Fruit fly (Drosophila melanogaster): ENCODE data around the gene Cnx14D.

Cnx14D gene

dm6 chrX:16553542-16554182 lies 28.4 kb upstream of the Cnx14D start, which contains the start of gene Arp2 (continued):
- 0 out of 2 replicates have a peak, but pooled peaks have one; percentile 3 for TF ChIP-seq CG42726 (GFP tag; IDR thresholded peaks at IDR 0.05; ENCODE audit: partially characterized antibody)
- no peak for TF ChIP-seq Awh (GFP tag; IDR thresholded peaks at IDR 0.05)
- TF ChIP-seq sqz (GFP tag; optimal IDR thresholded peaks at IDR 0.05): no peak
- no peak for TF ChIP-seq CG18619 (GFP tag; optimal IDR thresholded peaks at IDR 0.05)
- TF ChIP-seq sr (GFP tag; IDR thresholded peaks at IDR 0.05): no peak
- peak; percentile 42; the same call in 1 of the 3 replicates for TF ChIP-seq CG7963 (GFP tag; IDR thresholded peaks at IDR 0.05; ENCODE audit: partially characterized antibody)
- peak; percentile 12 for TF ChIP-seq CG2712 (tag; optimal IDR thresholded peaks at IDR 0.05)
- TF ChIP-seq Sry-δ (GFP tag; optimal IDR thresholded peaks at IDR 0.05): peak; percentile 35
- no peak for TF ChIP-seq B-H1 (GFP tag; IDR thresholded peaks at IDR 0.05)
- TF ChIP-seq vvl (GFP tag; IDR thresholded peaks at IDR 0.05): no peak
- TF ChIP-seq vnd (GFP tag; IDR thresholded peaks at IDR 0.05; ENCODE audit: partially characterized antibody): peak; percentile 54; the same call in 1 of the 3 replicates
- TF ChIP-seq CG4360 (GFP tag; IDR thresholded peaks at IDR 0.05): no peak
- peak; percentile 69 for TF ChIP-seq CG34224 (GFP tag; IDR thresholded peaks at IDR 0.05; ENCODE audit: partially characterized antibody)

- no peak for TF ChIP-seq gcm2 (GFP tag; optimal IDR thresholded peaks at IDR 0.05)
- TF ChIP-seq CHES-1-like (GFP tag; optimal IDR thresholded peaks at IDR 0.05): no peak
- no peak for TF ChIP-seq CG12236 (GFP tag; optimal IDR thresholded peaks at IDR 0.05)
- no peak for TF ChIP-seq CG3065 (GFP tag; optimal IDR thresholded peaks at IDR 0.05)
- peak; percentile 56; the same call in 1 of the 2 replicates for TF ChIP-seq Adf1 (GFP tag; IDR thresholded peaks at IDR 0.05)
- TF ChIP-seq MESR4 (GFP tag; optimal IDR thresholded peaks at IDR 0.05): no peak
- TF ChIP-seq tin (GFP tag; optimal IDR thresholded peaks at IDR 0.05): no peak
- TF ChIP-seq z (GFP tag; IDR thresholded peaks at IDR 0.05): 0 out of 3 replicates have a peak, but pooled peaks have one; percentile 7
- TF ChIP-seq CG1024 (GFP tag; IDR thresholded peaks at IDR 0.05): no peak
- no peak for TF ChIP-seq CG30431 (GFP tag; optimal IDR thresholded peaks at IDR 0.05)
- no peak for TF ChIP-seq CG17829 (tag; optimal IDR thresholded peaks at IDR 0.05)
- peak; percentile 53; the same call in 2 of the 3 replicates for TF ChIP-seq knrl (GFP tag; IDR thresholded peaks at IDR 0.05; ENCODE audit: partially characterized antibody)
- no peak for TF ChIP-seq HHEX (GFP tag; optimal IDR thresholded peaks at IDR 0.05)
- TF ChIP-seq fd3F (GFP tag; optimal IDR thresholded peaks at IDR 0.05): no peak
- no peak for TF ChIP-seq repo (GFP tag; optimal IDR thresholded peaks at IDR 0.05)
- TF ChIP-seq sug (tag; optimal IDR thresholded peaks at IDR 0.05): peak; percentile 26
- no peak for TF ChIP-seq D19B (GFP tag; optimal IDR thresholded peaks at IDR 0.05)
- no peak for TF ChIP-seq Dip2 (GFP tag; IDR thresholded peaks at IDR 0.05)
- TF ChIP-seq B-H2 (GFP tag; optimal IDR thresholded peaks at IDR 0.05): no peak
- no peak for TF ChIP-seq Dad (GFP tag; optimal IDR thresholded peaks at IDR 0.05)
- no peak for TF ChIP-seq CG4328 (GFP tag; optimal IDR thresholded peaks at IDR 0.05)
- TF ChIP-seq CG17612 (GFP tag; IDR thresholded peaks at IDR 0.05): no peak
- no peak for TF ChIP-seq CG6765 (GFP tag; optimal IDR thresholded peaks at IDR 0.05)
- TF ChIP-seq kni (GFP tag; optimal IDR thresholded peaks at IDR 0.05): peak; percentile 86
- TF ChIP-seq kay (GFP tag; optimal IDR thresholded peaks at IDR 0.05): peak; percentile 88
- no peak for TF ChIP-seq Mes4 (GFP tag; optimal IDR thresholded peaks at IDR 0.05)
- no peak for TF ChIP-seq CG15269 (tag; optimal IDR thresholded peaks at IDR 0.05)
- peak; percentile 24 for TF ChIP-seq sd (tag; optimal IDR thresholded peaks at IDR 0.05)
- no peak for TF ChIP-seq CG6175 (GFP tag; IDR thresholded peaks at IDR 0.05)
- TF ChIP-seq Trl (optimal IDR thresholded peaks at IDR 0.05): peak; percentile 26
- TF ChIP-seq Trl (GFP tag; optimal IDR thresholded peaks at IDR 0.05): no peak
- TF ChIP-seq CG12942 (GFP tag; optimal IDR thresholded peaks at IDR 0.05): no peak
- TF ChIP-seq Myb (GFP tag; optimal IDR thresholded peaks at IDR 0.05): peak; percentile 54
- TF ChIP-seq crol (GFP tag; IDR thresholded peaks at IDR 0.05): peak; percentile 90
- TF ChIP-seq CrebB (tag; optimal IDR thresholded peaks at IDR 0.05): no peak
- TF ChIP-seq CG8290 (GFP tag; optimal IDR thresholded peaks at IDR 0.05): peak; percentile 70
- TF ChIP-seq CG8290 (tag; optimal IDR thresholded peaks at IDR 0.05): peak; percentile 18 to 88
Observed at dm6 chrX:16552968-16553417, 27.8 kb upstream of the Cnx14D start.
